Worm (Caenorhabditis elegans): ENCODE results near the gene gmeb-3.

DNA sequence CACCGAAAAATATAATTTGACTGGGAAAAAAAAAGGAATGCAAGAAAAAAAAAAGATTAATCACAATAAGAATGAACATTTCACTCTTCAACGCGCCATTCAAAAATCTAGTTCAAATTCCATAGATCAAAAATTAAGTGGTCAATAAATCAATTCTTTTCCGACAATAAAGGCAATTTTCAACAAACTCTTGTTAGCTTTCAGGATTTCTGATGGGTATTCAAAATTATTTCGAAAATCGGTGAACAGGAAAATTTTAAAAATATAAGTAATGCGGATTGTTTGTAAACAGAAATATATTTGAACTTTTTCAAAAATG lies 32.6 kb downstream of the gmeb-3 start:
- TF ChIP-seq nhr-237 (tag; optimal IDR thresholded peaks at IDR 0.05) (no peak), alr-1 (tag; optimal IDR thresholded peaks at IDR 0.05) (no peak), lin-13 (GFP tag; optimal IDR thresholded peaks at IDR 0.05) (no peak), lsy-2 (tag; optimal IDR thresholded peaks at IDR 0.05) (no peak)

Measured in whole organism, L2 larva.